Fruit fly (Drosophila melanogaster): Measurements from ENCODE around the gene Flacc.

The Flacc gene

DNA sequence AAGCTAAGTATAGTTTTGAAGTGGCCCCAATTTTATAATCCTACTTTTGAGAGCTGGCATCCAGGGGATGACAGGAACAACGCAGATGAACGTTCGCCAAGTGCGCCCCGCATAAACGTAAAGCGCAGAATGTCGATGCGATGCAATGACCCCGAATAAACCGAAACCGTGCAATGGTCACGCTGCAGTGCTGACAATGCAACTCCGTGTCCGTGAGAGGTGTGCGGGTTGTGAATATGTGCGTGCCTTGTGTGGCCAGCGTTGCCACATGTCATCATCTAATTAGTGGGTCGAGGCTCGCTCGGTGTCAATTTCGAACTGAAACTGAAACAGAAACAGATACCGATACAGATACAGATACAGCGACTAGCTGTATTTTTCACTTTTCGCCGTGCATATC, 25.3 kb downstream of the Flacc start:
- no peak for TF ChIP-seq noc (tag; optimal IDR thresholded peaks at IDR 0.05)

DNA sequence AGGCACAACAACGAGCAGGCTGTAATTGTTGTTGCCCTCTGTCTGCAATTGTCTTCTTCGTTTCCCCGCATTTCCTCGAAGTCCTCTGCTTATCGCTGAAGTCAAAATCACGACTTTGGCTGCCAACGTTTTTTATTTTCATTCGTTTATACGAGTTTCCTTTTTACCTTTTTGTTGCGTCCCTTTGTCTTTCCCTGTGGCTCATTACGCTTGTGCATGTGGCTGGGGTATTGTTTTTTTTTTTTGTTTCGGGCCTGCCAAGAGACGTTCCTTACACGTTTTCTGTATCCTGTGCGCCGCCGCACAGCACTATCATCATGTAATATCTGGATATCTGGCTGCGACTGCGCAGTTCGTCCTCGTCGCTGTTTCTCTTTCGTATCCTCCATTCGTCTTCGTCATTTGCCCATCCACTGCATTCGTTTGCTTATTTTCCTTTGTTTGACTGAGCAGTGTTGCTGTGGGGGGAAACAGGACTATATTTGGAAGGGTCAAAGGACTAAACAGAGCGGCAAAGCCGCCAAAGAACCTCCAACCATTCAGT, 27.1 kb downstream of the Flacc start:
- TF ChIP-seq noc (tag; optimal IDR thresholded peaks at IDR 0.05): no peak

DNA sequence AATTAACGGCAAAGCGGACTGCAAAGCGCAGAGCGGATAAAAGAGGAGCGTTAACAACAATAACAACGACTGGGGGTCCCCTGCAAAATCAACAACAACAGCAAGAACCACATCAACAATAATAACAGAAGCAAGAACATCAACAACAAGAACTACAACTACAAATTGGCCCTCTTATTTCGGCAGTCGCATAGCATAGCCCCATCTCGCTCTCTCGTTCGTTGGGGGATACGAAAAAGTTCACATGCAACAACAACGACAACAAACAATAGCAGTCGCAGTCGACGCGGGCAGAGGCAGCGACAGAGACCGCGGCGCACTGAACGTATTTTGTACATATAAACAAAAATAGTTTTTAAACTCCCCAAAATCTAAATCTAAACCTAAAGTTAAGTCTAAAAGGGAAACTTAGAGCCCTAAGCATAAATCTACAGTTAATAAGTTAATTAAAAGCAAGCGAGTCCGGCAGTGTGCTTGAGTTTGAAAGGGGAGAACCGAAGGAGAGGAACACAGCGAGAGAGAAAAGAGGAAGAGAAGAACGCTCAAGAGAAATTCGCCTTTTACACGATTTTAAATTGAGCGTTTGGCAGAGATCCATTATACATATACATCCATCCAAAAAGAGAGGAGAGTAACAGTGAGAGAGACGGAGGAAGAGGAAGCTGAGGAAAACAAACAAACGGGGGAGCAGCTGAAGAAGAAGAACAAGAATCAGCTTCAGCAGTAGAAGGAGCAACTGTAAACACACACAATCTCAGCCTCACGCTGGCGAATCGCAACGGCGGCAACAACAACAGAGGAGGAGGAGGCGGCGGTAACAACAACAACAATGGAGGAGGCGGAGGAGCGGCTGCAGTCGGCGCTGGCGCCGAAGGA, 28.7 kb downstream of the Flacc start:
- TF ChIP-seq noc (tag; optimal IDR thresholded peaks at IDR 0.05): no peak

DNA sequence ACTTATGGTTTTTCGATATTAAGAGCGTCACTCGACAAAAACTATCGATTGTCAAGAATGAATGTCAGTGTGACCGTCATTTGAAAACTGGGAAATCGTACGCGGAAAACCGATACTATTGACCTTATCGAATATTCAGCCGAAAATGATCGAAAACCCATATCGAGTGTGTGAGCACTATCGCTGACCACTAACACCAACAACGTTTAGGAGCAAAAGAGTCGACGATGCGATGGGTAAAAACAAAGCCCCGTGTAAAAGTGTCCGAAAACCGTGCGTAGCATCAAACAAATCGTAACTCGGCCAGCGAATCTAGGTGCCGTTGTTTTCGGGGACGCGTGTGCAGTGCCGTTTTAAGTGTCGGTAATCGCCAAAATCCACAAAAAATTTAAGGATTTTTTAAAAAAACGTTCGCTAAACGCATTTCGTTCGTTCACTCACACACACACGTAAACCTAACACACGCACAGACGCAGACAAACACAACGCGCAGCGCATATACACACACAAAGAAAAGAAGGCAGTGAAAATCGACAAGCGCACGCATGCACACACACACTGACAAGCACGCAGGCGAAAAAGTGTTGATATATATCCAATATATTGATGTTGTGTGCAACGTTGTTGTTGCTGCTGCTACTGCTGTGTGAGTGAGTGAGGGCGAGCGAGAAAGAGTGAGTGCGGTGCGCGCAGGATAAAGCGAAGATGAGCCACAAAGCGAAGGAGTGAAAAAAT, 29.5 kb downstream of the Flacc start, which contains the start of the genes CG7326 and Dora:
CG7326 (minus strand) TSS at position 29 of the 735 bp plus-strand sequence.
Dora (plus strand) TSS at position 203 of the 735 bp plus-strand sequence.
- peak; percentile 9 for TF ChIP-seq noc (tag; optimal IDR thresholded peaks at IDR 0.05)

DNA sequence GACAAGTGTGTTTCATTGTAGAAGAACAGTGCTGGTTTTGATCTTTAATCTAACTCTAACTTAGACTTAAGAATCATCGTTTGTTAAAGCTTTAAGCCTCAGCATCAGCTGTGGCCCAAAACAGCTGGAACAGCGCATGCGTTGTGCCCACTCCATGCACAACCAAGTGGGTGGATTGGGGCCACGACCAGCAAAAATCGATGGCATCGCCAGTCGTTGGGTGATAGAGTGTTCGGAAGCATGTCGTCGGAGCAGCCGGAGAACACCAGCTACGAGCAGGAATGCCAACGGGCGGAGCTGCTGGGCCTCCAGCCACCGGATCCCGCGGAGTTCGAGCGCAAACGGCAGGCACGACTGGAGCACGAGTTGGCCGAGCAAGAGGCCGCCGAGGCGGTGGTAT, 33.4 kb downstream of the Flacc start, which contains the start of gene CG32544:
CG32544 (plus strand) TSS at position 211 of the 400 bp plus-strand sequence.
- no peak for TF ChIP-seq noc (tag; optimal IDR thresholded peaks at IDR 0.05)

DNA sequence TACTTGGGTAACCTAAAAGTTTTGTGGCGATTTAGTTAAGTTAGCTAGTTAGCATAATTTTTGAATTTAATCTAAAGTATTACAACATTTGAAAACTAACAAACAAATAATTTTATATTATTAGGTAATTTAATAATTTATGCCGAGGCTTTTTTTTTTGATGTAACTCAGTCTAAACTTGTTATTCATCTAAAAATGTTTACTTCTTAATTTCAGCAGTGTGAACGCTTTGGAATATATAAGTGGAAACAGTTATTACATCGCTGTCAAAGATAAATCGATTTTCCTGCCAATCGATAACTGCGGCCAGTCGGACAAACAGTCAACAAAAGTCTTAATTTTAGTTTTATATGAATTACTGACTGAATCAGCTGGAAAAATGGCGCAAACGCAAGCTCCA, 35.5 kb downstream of the Flacc start, which contains the start of gene Usp39:
Usp39 (plus strand) TSS at position 288 of the 400 bp plus-strand sequence.
- TF ChIP-seq noc (tag; optimal IDR thresholded peaks at IDR 0.05): no peak

DNA sequence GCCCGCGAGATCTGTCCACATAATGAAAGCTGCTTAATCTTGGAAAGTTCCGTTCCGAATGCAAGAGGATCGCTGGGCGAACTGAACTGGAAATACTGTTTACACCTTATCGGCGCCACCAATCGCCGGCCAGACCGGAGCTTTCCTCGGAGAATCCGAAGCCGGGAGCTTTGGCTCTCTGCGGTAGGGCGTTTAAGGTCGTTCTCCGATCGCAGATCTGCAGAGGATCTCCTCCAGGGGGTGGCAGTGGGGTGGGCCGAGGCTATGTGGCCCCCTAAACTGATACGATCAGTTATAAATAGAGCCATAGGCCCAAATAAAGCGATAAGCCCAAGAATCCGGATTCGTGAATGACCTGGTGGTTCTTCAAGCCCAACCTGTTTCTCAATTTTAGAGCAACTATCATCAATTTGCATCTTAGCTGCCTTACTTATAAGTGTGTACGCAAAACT, 36.1 kb downstream of the Flacc start, which contains the start of gene CG7322:
CG7322 (minus strand) TSS at position 402 of the 452 bp plus-strand sequence.
- peak; percentile 19 for TF ChIP-seq noc (tag; optimal IDR thresholded peaks at IDR 0.05)

DNA sequence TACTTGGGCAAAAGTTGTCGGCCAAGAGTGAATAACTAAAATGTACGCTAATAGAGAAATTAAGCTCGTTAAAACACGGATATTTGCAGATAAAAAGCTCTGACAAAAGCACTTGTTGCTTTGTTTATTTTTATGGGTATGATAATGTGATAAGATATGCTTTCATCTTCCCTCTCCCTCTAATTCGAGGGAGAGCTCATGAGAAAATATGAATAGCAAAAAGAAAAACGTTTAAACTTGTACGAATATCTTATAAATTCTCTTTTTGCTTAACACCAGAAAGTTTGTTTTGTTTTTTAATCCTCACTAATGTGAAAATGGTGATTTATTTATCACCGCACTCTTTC, 44.4 kb downstream of the Flacc start:
- no peak for TF ChIP-seq noc (tag; optimal IDR thresholded peaks at IDR 0.05)

DNA sequence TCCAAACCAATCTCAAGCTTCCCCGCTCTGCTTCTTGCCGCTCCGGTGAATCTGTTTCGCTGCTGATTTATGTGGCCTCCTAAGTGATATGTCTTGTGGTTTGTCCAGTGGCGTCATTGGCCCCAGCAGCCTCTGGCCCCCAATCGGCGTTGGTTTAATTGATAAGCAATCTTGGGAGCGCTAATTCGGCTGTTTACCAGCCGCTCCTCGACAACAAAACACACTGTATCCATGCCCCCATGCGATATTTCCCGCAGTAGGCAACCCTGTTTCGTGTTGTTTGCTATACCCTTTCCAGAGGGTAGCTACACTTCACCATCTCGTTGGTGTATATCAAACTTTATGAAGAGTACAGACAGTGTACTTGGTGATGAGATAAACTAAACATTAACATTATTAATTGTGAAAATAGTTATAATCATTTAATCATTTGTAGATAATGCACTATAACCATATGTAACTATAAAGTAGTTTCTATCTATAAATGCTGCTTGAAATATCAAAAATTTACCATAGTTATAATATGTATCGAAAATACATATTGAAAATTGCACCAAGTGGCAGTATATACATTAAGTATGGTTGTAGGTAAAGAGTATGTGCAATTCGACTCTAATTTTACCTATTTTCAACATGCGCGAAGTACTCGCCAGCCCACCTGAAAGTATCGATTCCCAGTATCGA, 45.0 kb downstream of the Flacc start, which contains the start of gene shop:
shop (minus strand) TSS at position 229 of the 684 bp plus-strand sequence.
- peak; percentile 90 for TF ChIP-seq noc (tag; optimal IDR thresholded peaks at IDR 0.05)

DNA sequence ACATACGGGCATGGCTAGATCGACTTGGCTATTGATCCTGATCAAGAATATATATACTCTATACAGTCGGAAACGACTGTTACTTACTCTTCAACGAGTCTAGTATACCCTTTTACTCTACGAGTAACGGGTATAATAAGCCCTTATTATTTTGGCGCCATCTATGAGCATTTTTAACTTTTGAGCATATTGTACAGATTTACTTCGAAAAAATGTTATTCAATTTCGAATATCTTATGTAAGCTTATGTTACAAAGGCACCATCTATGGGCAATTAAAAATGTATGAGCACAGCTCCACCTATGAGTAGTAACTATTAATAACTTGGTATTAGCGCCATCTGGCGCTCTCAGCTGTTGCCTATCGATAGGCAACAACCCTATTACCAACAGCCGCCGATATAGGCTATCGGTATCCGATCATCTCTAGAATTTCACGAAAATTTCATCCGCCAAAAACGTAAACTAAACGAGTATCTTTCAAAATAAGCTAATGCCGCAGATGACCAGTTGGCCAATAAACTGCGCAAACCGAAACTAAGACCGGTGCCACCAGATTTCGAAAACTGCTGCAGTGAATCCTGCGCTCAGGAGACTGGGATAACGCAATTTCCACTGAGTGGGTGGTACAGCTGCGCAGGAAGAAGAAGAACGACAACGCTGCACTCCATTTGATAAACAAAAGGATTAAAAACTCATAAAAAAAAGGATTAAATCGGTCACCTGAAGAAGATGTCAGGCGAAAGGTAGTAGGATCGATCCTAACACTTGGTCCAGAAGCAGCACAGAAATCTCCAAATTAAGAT, 50.0 kb downstream of the Flacc start, which contains the start of gene htk:
htk (plus strand) TSS at position 435 of the 805 bp plus-strand sequence.
- no peak for TF ChIP-seq noc (tag; optimal IDR thresholded peaks at IDR 0.05)

Measured in whole organism, larva.